Worm (Caenorhabditis elegans): ENCODE results near the gene inpp-1.

DNA sequence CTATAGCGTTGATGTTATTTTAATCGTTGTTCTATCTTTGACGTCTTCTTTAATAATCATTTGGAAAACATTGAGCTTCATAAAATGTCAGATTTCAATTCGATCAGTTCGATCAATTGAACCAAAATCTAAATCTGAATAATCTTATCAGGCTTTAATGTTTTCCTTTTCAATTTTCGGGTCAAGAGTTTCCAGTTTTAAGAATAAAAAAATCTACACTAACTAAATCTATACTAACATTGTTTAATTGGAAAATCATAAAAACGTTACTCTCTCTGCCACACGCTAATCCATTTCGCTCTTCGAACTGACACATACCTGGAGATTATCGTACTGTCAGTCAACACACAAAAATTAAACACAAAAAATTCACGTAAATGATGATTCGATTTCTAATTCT, 9.5 kb downstream of the inpp-1 start, which contains the start of gene T25B9.11:
- TF ChIP-seq nhr-28 (tag; optimal IDR thresholded peaks at IDR 0.05) (no peak), ceh-16 (tag; optimal IDR thresholded peaks at IDR 0.05) (no peak), snpc-4 (tag; optimal IDR thresholded peaks at IDR 0.05) (no peak), skn-1 (tag; optimal IDR thresholded peaks at IDR 0.05) (no peak), unc-62 (GFP tag; optimal IDR thresholded peaks at IDR 0.05) (no peak), daf-12 (tag; optimal IDR thresholded peaks at IDR 0.05) (no peak), ZK546.5 (tag; optimal IDR thresholded peaks at IDR 0.05) (no peak), nhr-237 (tag; optimal IDR thresholded peaks at IDR 0.05) (no peak)

Measured in whole organism, L3 larva.